Fruit fly (Drosophila melanogaster): ENCODE results near the gene Spn77Ba.
A peak's percentile ranks its signal among the peaks of the same experiment; 100 is the strongest.

The Spn77Ba gene

dm6 chr3L:20276615-20277014, 40.4 kb upstream of the Spn77Ba start (continued):
- TF ChIP-seq CG9817 (tag; optimal IDR thresholded peaks at IDR 0.05): peak; percentile 39
- no peak for TF ChIP-seq wdn (GFP tag; IDR thresholded peaks at IDR 0.05)
- TF ChIP-seq tap (tag; optimal IDR thresholded peaks at IDR 0.05): peak; percentile 17
- TF ChIP-seq nmo (GFP tag; optimal IDR thresholded peaks at IDR 0.05): peak; percentile 12
- TF ChIP-seq CG14441 (GFP tag; IDR thresholded peaks at IDR 0.05): peak; percentile 42; the same call in 1 of the 2 replicates
- TF ChIP-seq kni (GFP tag; optimal IDR thresholded peaks at IDR 0.05): no peak
- peak; percentile 71 for TF ChIP-seq lab (GFP tag; optimal IDR thresholded peaks at IDR 0.05)
- no peak for TF ChIP-seq HLH4C (GFP tag; IDR thresholded peaks at IDR 0.05; ENCODE audit: partially characterized antibody)
- TF ChIP-seq CG13775 (GFP tag; optimal IDR thresholded peaks at IDR 0.05): peak; percentile 13
- TF ChIP-seq CG5180 (GFP tag; optimal IDR thresholded peaks at IDR 0.05): no peak
- peak; percentile 45 for TF ChIP-seq BtbVII (GFP tag; optimal IDR thresholded peaks at IDR 0.05)
- TF ChIP-seq fd64A (GFP tag; optimal IDR thresholded peaks at IDR 0.05): no peak
- TF ChIP-seq ap (GFP tag; IDR thresholded peaks at IDR 0.05): no peak
- peak; percentile 1 for TF ChIP-seq NC2β (GFP tag; optimal IDR thresholded peaks at IDR 0.05)
- TF ChIP-seq nau (GFP tag; optimal IDR thresholded peaks at IDR 0.05): peak; percentile 29
- TF ChIP-seq CG14965 (GFP tag; optimal IDR thresholded peaks at IDR 0.05; ENCODE audit: borderline replicate concordance): no peak
- no peak for TF ChIP-seq Hr39 (optimal IDR thresholded peaks at IDR 0.05)
- peak; percentile 26 for TF ChIP-seq Ssrp (tag; optimal IDR thresholded peaks at IDR 0.05)
- TF ChIP-seq CG16863 (GFP tag; optimal IDR thresholded peaks at IDR 0.05): no peak
- TF ChIP-seq phol (tag; optimal IDR thresholded peaks at IDR 0.05): no peak
- TF ChIP-seq da (GFP tag; optimal IDR thresholded peaks at IDR 0.05): no peak
- peak; percentile 63 for TF ChIP-seq cwo (GFP tag; optimal IDR thresholded peaks at IDR 0.05)
- TF ChIP-seq Blimp-1 (GFP tag; optimal IDR thresholded peaks at IDR 0.05): peak; percentile 44
- no peak for TF ChIP-seq CG4707 (GFP tag; optimal IDR thresholded peaks at IDR 0.05)
- no peak for TF ChIP-seq dimm (GFP tag; IDR thresholded peaks at IDR 0.05)
- TF ChIP-seq CHES-1-like (GFP tag; optimal IDR thresholded peaks at IDR 0.05): peak; percentile 39
- no peak for TF ChIP-seq unc-4 (GFP tag; IDR thresholded peaks at IDR 0.05; ENCODE audit: partially characterized antibody)
- peak; percentile 40 for TF ChIP-seq mam (GFP tag; optimal IDR thresholded peaks at IDR 0.05)
- TF ChIP-seq CG13296 (GFP tag; optimal IDR thresholded peaks at IDR 0.05): peak; percentile 7
- no peak for TF ChIP-seq sim (GFP tag; IDR thresholded peaks at IDR 0.05)
- peak; percentile 71 for TF ChIP-seq CG2678 (tag; optimal IDR thresholded peaks at IDR 0.05)
- TF ChIP-seq tio (GFP tag; optimal IDR thresholded peaks at IDR 0.05): peak; percentile 30
- TF ChIP-seq Fer2 (tag; optimal IDR thresholded peaks at IDR 0.05): no peak
- no peak for TF ChIP-seq CG7745 (tag; optimal IDR thresholded peaks at IDR 0.05)
- TF ChIP-seq emc (GFP tag; optimal IDR thresholded peaks at IDR 0.05): peak; percentile 18
- TF ChIP-seq NK7.1 (GFP tag; optimal IDR thresholded peaks at IDR 0.05): peak; percentile 10
- peak; percentile 14 for TF ChIP-seq Dek (tag; optimal IDR thresholded peaks at IDR 0.05)
- TF ChIP-seq fd96Cb (tag; optimal IDR thresholded peaks at IDR 0.05): peak; percentile 45
- TF ChIP-seq Ada2b (GFP tag; IDR thresholded peaks at IDR 0.05): peak; percentile 45
- no peak for TF ChIP-seq CG11695 (GFP tag; IDR thresholded peaks at IDR 0.05)
- no peak for TF ChIP-seq CrebB (tag; optimal IDR thresholded peaks at IDR 0.05)
- TF ChIP-seq CG5245 (GFP tag; optimal IDR thresholded peaks at IDR 0.05): no peak
- TF ChIP-seq CG32772 (GFP tag; IDR thresholded peaks at IDR 0.05): peak; percentile 42; the same call in 1 of the 2 replicates
- no peak for TF ChIP-seq Hey (tag; optimal IDR thresholded peaks at IDR 0.05)
- TF ChIP-seq bowl (GFP tag; IDR thresholded peaks at IDR 0.05): no peak
- TF ChIP-seq Jarid2 (GFP tag; optimal IDR thresholded peaks at IDR 0.05): peak; percentile 12
- TF ChIP-seq Doc3 (GFP tag; IDR thresholded peaks at IDR 0.05; ENCODE audit: partially characterized antibody): no peak
- TF ChIP-seq sima (GFP tag; optimal IDR thresholded peaks at IDR 0.05): no peak
- TF ChIP-seq scrt (GFP tag; optimal IDR thresholded peaks at IDR 0.05): peak; percentile 45
- TF ChIP-seq mld (GFP tag; IDR thresholded peaks at IDR 0.05; ENCODE audit: partially characterized antibody): no peak
